Worm (Caenorhabditis elegans) whole organism, L1 larva: ENCODE data around the gene srsx-13.

Experiments used
- C34B4.2 ChIP-seq: sonication (generic microtip); optimal IDR thresholded peaks from 2 replicates; lab custom pipeline; 2017; ENCODE audit warnings: mild to moderate bottlenecking, missing genetic modification characterization, missing compliant biosample characterization
- Y116A8C.19 ChIP-seq: sonication (generic microtip); optimal IDR thresholded peaks from 2 replicates; lab custom pipeline; 2016; ENCODE audit warnings: missing compliant biosample characterization, missing genetic modification characterization, borderline replicate concordance
- blmp-1 ChIP-seq: fragments of 150-350 bp; optimal IDR thresholded peaks from 2 replicates; lab custom pipeline; 2014; ENCODE audit warnings: missing biosample characterization, missing genetic modification characterization
- dsc-1 ChIP-seq: sonication (generic microtip); optimal IDR thresholded peaks from 2 replicates; lab custom pipeline; 2016; ENCODE audit warnings: mild to moderate bottlenecking, missing genetic modification characterization, missing compliant biosample characterization
- efl-1 ChIP-seq, 4 experiments: fragments of 150-350 bp; optimal IDR thresholded peaks in 3 of 4; peaks in 1 of 4; 1 replicate in 1 of 4; 2 replicates in 3 of 4; lab custom pipeline; 2014; ENCODE audit warnings: missing biosample characterization in 2 of 4, missing genetic modification characterization in 2 of 4, missing genetic modification reagents in 2 of 4
- egl-27 ChIP-seq, 2 experiments: fragments of 150-350 bp in 1 of 2; sonication (generic microtip); optimal IDR thresholded peaks; 3 replicates each; lab custom pipeline; 2017 to 2018; ENCODE audit warnings: missing biosample characterization in 2 of 2, missing genetic modification characterization in 2 of 2, missing genetic modification reagents in 2 of 2
- elt-2 ChIP-seq: sonication (generic microtip); optimal IDR thresholded peaks from 2 replicates; lab custom pipeline; 2016; ENCODE audit warnings: missing genetic modification characterization, mild to moderate bottlenecking, inconsistent platforms, missing compliant biosample characterization, missing genetic modification reagents
- elt-3 ChIP-seq, 6 experiments: fragments of 150-350 bp in 1 of 6; sonication (generic microtip); optimal IDR thresholded peaks; 2 replicates each; lab custom pipeline; 2017 to 2018; ENCODE audit warnings: missing biosample characterization in 6 of 6, missing genetic modification characterization in 6 of 6, inconsistent platforms in 1 of 6
- fkh-10 ChIP-seq: sonication (generic microtip); optimal IDR thresholded peaks from 2 replicates; lab custom pipeline; 2017; ENCODE audit warnings: missing biosample characterization, missing genetic modification reagents, missing genetic modification characterization
- fkh-8 ChIP-seq: sonication (generic microtip); optimal IDR thresholded peaks from 2 replicates; lab custom pipeline; 2016; ENCODE audit warnings: mild to moderate bottlenecking, missing genetic modification characterization, missing compliant biosample characterization
- fos-1 ChIP-seq: fragments of 150-350 bp; optimal IDR thresholded peaks from 2 replicates; lab custom pipeline; 2014; ENCODE audit warnings: missing biosample characterization, missing genetic modification characterization
- hpl-2 ChIP-seq: fragments of 150-350 bp; optimal IDR thresholded peaks from 2 replicates; lab custom pipeline; 2014; ENCODE audit warnings: missing biosample characterization, missing genetic modification reagents, missing genetic modification characterization
- irx-1 ChIP-seq: sonication (generic microtip); optimal IDR thresholded peaks from 2 replicates; lab custom pipeline; 2016; ENCODE audit warnings: missing genetic modification characterization, missing compliant biosample characterization
- jun-1 ChIP-seq: fragments of 150-350 bp; optimal IDR thresholded peaks from 2 replicates; lab custom pipeline; 2014; ENCODE audit warnings: missing biosample characterization, missing genetic modification reagents, missing genetic modification characterization
- lin-14 ChIP-seq: fragments of 200-800 bp; sonication (Bioruptor generic); optimal IDR thresholded peaks from 2 replicates; lab custom pipeline; 2018; ENCODE audit warnings: mild to moderate bottlenecking, missing genetic modification characterization, moderate library complexity, missing compliant biosample characterization
- lin-35 ChIP-seq, 2 experiments: fragments of 150-350 bp; optimal IDR thresholded peaks; 2 replicates each; lab custom pipeline; 2014; ENCODE audit warnings: missing biosample characterization in 2 of 2, missing genetic modification characterization in 2 of 2, missing genetic modification reagents in 2 of 2
- lin-39 ChIP-seq: fragments of 150-350 bp; optimal IDR thresholded peaks from 2 replicates; lab custom pipeline; 2014; ENCODE audit warnings: missing biosample characterization, missing genetic modification reagents, missing genetic modification characterization
- lsy-2 ChIP-seq, 2 experiments: fragments of 150-350 bp; optimal IDR thresholded peaks; 2 replicates each; lab custom pipeline; 2014; ENCODE audit warnings: missing biosample characterization in 2 of 2, missing genetic modification characterization in 2 of 2
- mdl-1 ChIP-seq, 2 experiments: fragments of 150-350 bp; optimal IDR thresholded peaks; 2 replicates each; lab custom pipeline; 2014 to 2017; ENCODE audit warnings: missing biosample characterization in 2 of 2, missing genetic modification characterization in 2 of 2, inconsistent platforms in 1 of 2
- mef-2 ChIP-seq: fragments of 150-350 bp; optimal IDR thresholded peaks from 2 replicates; lab custom pipeline; 2014; ENCODE audit warnings: missing biosample characterization, missing genetic modification characterization
- nhr-20 ChIP-seq: sonication (generic microtip); optimal IDR thresholded peaks from 2 replicates; lab custom pipeline; 2016; ENCODE audit warnings: mild to moderate bottlenecking, missing genetic modification characterization, missing compliant biosample characterization
- nhr-71 ChIP-seq: sonication (generic microtip); optimal IDR thresholded peaks from 2 replicates; lab custom pipeline; 2016; ENCODE audit warnings: mild to moderate bottlenecking, missing genetic modification characterization, moderate library complexity, missing compliant biosample characterization
- nhr-76 ChIP-seq: sonication (generic microtip); optimal IDR thresholded peaks from 2 replicates; lab custom pipeline; 2017; ENCODE audit warnings: missing biosample characterization, missing genetic modification characterization
- nhr-85 ChIP-seq: sonication (generic microtip); peaks from one replicate; lab custom pipeline; 2016; ENCODE audit warnings: missing genetic modification characterization, inconsistent platforms, missing compliant biosample characterization
- nhr-90 ChIP-seq: sonication (generic microtip); optimal IDR thresholded peaks from 2 replicates; lab custom pipeline; 2016; ENCODE audit warnings: mild to moderate bottlenecking, missing genetic modification characterization, missing compliant biosample characterization; ENCODE audit not compliant: poor library complexity
- pqm-1 ChIP-seq: sonication (generic microtip); optimal IDR thresholded peaks from 3 replicates; lab custom pipeline; 2017; ENCODE audit warnings: missing biosample characterization, missing genetic modification characterization
- skn-1 ChIP-seq: fragments of 150-350 bp; optimal IDR thresholded peaks from 2 replicates; lab custom pipeline; 2014; ENCODE audit warnings: missing biosample characterization, missing genetic modification characterization
- snu-23 ChIP-seq: sonication (generic microtip); optimal IDR thresholded peaks from 2 replicates; lab custom pipeline; 2016; ENCODE audit warnings: missing genetic modification characterization, missing compliant biosample characterization
- swsn-7 ChIP-seq: sonication (generic microtip); optimal IDR thresholded peaks from 2 replicates; lab custom pipeline; 2016; ENCODE audit warnings: missing genetic modification characterization, missing compliant biosample characterization
- tlp-1 ChIP-seq: fragments of 150-350 bp; optimal IDR thresholded peaks from 2 replicates; lab custom pipeline; 2014; ENCODE audit warnings: missing biosample characterization, missing genetic modification characterization

The srsx-13 gene

DNA sequence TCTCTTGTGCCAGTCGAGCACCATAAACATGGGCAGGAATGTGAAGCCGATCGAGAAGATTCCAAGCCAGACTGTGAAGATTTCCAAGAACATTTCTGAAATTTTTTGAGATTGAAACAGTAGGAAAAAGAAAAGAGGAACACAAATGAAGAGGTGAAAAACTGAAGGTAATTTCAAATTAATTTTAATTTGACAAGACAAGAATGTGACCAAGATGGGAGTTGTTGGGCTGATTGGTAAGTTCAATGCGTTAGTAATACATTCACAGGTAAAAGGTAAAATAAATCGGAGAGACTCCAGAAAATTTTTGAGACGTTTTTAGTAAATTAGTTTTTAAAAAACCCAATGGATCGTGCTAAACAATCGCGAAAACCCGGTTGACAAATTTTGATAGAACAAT lies 47.7 kb upstream of the srsx-13 start, which contains the start of gene swt-7 (continued):
- TF ChIP-seq C34B4.2 (tag; lab: Kevin White, UChicago), result no peak

DNA sequence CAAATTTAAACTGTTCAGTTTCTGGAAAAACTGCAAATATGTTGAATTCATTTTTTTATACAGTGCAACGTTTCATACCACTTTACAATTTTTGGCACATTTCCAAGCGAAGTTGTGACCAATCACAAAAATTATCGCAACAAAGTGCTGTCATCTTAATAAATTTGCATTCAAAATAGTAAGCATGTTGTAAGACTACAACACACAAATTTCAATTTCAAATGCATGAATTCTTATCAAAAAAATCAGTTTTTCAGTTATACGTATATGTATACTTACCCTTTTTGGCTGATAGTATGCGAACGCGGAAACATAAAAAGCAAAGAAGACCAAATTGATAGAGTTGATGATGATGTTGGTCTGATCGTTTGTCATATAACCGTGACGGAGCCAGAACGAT lies 47.2 kb upstream of the srsx-13 start:
- TF ChIP-seq swsn-7 (tag; lab: Kevin White, UChicago) (no peak), elt-2 (tag; lab: Kevin White, UChicago) (peak; percentile 66), efl-1 (optimal IDR thresholded peaks at IDR 0.05; lab: Kevin White, UChicago) (no peak), efl-1 (GFP tag; optimal IDR thresholded peaks at IDR 0.05 in 1 of 2; lab: Kevin White, UChicago) (peak in 1 of 2 experiments; percentile 83), lin-14 (GFP tag; lab: Kevin White, UChicago) (peak; percentile 18)

- TF ChIP-seq mdl-1 (tag; optimal IDR thresholded peaks at IDR 0.05; lab: Kevin White, UChicago) (peak in 1 of 2 experiments; percentile 33), dsc-1 (tag; lab: Kevin White, UChicago) (no peak), lin-14 (GFP tag; lab: Kevin White, UChicago) (peak; percentile 33), irx-1 (tag; lab: Kevin White, UChicago) (no peak), nhr-85 (tag; lab: Kevin White, UChicago) (peak; percentile 30), elt-3 (tag; optimal IDR thresholded peaks at IDR 0.05; lab: Kevin White, UChicago) (peak in 1 of 6 experiments; percentile 36), blmp-1 (tag; lab: Kevin White, UChicago) (peak; percentile 50), lin-35 (GFP tag; optimal IDR thresholded peaks at IDR 0.05; lab: Kevin White, UChicago) (peak in 1 of 2 experiments; percentile 10), elt-2 (tag; lab: Kevin White, UChicago) (peak; percentile 79), pqm-1 (tag; lab: Kevin White, UChicago) (peak; percentile 63)
- TF ChIP-seq, all 84 proteins: peak for 8
Observed at ce11 chrV:5027640-5028039, 44.6 kb upstream of the srsx-13 start, which contains the start of gene cpt-4. Gene cpt-4, minus strand, starts transcription at chrV:5027723.

DNA sequence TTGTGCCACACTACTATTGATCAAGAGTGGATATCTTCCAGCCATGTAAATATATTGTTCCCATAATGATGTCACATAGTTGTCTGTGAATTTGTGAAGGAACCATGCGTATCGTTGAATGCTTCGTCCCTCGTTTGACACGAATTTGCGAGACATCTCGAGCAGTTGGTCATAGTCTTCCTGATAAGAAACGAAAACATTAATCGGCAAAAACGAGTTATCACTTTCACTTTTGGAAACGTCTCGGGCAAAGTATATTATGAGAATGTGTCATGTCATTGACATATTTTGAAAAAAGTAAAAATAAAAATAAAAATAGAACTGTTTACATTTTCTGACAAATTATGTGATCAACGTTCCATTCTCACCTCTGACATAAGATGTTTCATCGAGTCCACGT lies 43.4 kb upstream of the srsx-13 start:
- TF ChIP-seq lin-14 (GFP tag; lab: Kevin White, UChicago) (peak; percentile 11), elt-2 (tag; lab: Kevin White, UChicago) (peak; percentile 72), blmp-1 (tag; lab: Kevin White, UChicago) (peak; percentile 47), fkh-10 (no peak), mef-2 (tag; lab: Kevin White, UChicago) (no peak)
- TF ChIP-seq, all 84 proteins: peak for 3

- TF ChIP-seq hpl-2 (GFP tag; lab: Kevin White, UChicago) (no peak), Y116A8C.19 (no peak), nhr-76 (tag; lab: Kevin White, UChicago) (no peak), mdl-1 (tag; optimal IDR thresholded peaks at IDR 0.05; lab: Kevin White, UChicago) (no peak)
- TF ChIP-seq, all 84 proteins: peak for 0
Observed at ce11 chrV:5023355-5023754, 40.4 kb upstream of the srsx-13 start.

DNA sequence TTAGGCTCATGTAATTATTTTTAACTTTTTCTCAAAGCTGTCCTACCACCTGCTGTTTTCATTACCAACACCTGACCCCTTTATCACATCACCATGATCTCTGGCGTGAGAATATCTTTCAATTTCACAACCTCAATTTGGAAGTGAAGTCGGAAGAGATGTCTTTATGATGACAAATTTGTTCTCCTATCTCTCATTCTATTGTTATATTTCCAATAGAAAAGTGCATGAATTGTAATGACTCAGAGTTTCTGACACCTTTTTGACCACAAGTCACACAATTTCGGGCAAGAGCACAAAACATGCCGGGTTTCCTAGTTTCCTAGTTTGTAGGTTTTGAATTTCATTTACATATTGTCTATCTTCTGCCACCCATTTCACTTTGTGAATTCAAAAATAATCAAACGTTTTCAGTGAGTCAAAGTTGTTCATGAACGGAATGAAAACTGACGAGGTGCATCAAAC lies 35.9 kb upstream of the srsx-13 start, which contains the start of gene srr-4:
Gene srr-4 (plus strand): TSS at position 415 of the 465 bp plus-strand sequence.
- TF ChIP-seq lin-39, result no peak
- TF ChIP-seq fkh-8 (tag; lab: Kevin White, UChicago), result peak; percentile 13
- peak; percentile 79 for TF ChIP-seq skn-1 (tag; lab: Kevin White, UChicago)
- TF ChIP-seq nhr-71 (tag; lab: Kevin White, UChicago), result peak; percentile 20
- no peak for TF ChIP-seq nhr-90 (tag; lab: Kevin White, UChicago)

DNA sequence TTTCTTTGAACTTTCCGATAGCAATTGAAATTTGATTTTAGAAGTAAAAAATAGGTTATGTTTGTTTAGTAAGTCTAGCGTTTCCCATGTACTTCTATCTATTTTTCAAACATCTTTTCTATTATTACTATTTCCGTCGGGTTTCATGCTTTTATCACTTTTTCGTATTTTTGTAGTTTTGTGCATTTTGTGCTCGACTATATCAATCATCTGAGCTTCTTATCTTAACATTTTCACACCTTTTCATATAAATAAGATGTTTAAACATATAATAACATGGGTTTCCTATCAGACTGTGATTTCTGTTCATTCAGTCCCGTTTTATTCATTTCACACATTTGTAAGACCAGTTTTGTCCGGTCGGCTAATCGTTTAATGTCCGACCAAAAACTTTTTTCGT lies 35.1 kb upstream of the srsx-13 start:
- TF ChIP-seq elt-2 (tag; lab: Kevin White, UChicago), result peak; percentile 92
- peak; percentile 35 for TF ChIP-seq nhr-90 (tag; lab: Kevin White, UChicago)
- TF ChIP-seq jun-1 (tag; lab: Kevin White, UChicago), result peak; percentile 20
- no peak for TF ChIP-seq egl-27 (tag; optimal IDR thresholded peaks at IDR 0.05; lab: Kevin White, UChicago)
- TF ChIP-seq snu-23 (GFP tag; lab: Kevin White, UChicago), result no peak
- no peak for TF ChIP-seq dsc-1 (tag; lab: Kevin White, UChicago)
- TF ChIP-seq fos-1 (tag; lab: Kevin White, UChicago), result no peak
- peak in 1 of 2 experiments; percentile 13 for TF ChIP-seq lin-35 (GFP tag; optimal IDR thresholded peaks at IDR 0.05; lab: Kevin White, UChicago)
- TF ChIP-seq nhr-71 (tag; lab: Kevin White, UChicago), result peak; percentile 3
- peak; percentile 10 for TF ChIP-seq nhr-20 (tag; lab: Kevin White, UChicago)
- no peak for TF ChIP-seq lsy-2 (tag; optimal IDR thresholded peaks at IDR 0.05; lab: Kevin White, UChicago)
- TF ChIP-seq tlp-1 (tag; lab: Kevin White, UChicago), result peak; percentile 66
